Worm (Caenorhabditis elegans) whole organism, dauer: ENCODE measurements around the gene fbxa-4.

ENCODE experiments used
- unc-62 ChIP-seq: sonication (generic microtip); optimal IDR thresholded peaks from 2 replicates; lab custom pipeline; 2017; ENCODE audit warnings: missing biosample characterization, missing genetic modification reagents, missing genetic modification characterization

fbxa-4 gene

ce11 chrII:2380174-2380573 lies 35.2 kb downstream of the fbxa-4 start, which contains the start of gene F16G10.7:
TSS of gene F16G10.7 (minus strand) at chrII:2380274.
- TF ChIP-seq unc-62 (GFP tag; lab: Kevin White, UChicago) = no peak

ce11 chrII:2379673-2380072 lies 35.7 kb downstream of the fbxa-4 start:
- TF ChIP-seq unc-62 (GFP tag; lab: Kevin White, UChicago) = no peak

- TF ChIP-seq unc-62 (GFP tag; lab: Kevin White, UChicago) = no peak
These were observed 36.8 kb downstream of the fbxa-4 start for ce11 chrII:2378465-2379009.

- no peak for TF ChIP-seq unc-62 (GFP tag; lab: Kevin White, UChicago)
These were observed 37.6 kb downstream of the fbxa-4 start, which contains the start of gene F16G10.6 for ce11 chrII:2377751-2378150. TSS of gene F16G10.6 (minus strand) at chrII:2377851.

ce11 chrII:2374973-2375372 lies 40.4 kb downstream of the fbxa-4 start, which contains the start of gene F16G10.2:
TSS of gene F16G10.2 (plus strand) at chrII:2375273.
- no peak for TF ChIP-seq unc-62 (GFP tag; lab: Kevin White, UChicago)

- TF ChIP-seq unc-62 (GFP tag; lab: Kevin White, UChicago) = no peak
These were observed 43.2 kb downstream of the fbxa-4 start, which contains the start of gene F16G10.3 for ce11 chrII:2372090-2372489. TSS of gene F16G10.3 (plus strand) at chrII:2372390.

- no peak for TF ChIP-seq unc-62 (GFP tag; lab: Kevin White, UChicago)
These were observed 46.4 kb downstream of the fbxa-4 start, which contains the start of gene hpo-25 for ce11 chrII:2368956-2369355. TSS of gene hpo-25 (plus strand) at chrII:2369256.

ce11 chrII:2366623-2367365 lies 48.5 kb downstream of the fbxa-4 start, which contains the start of the genes F43C11.12 and F16G10.5:
TSS of gene F43C11.12 (minus strand) at chrII:2366723.
TSS of gene F16G10.5 (plus strand) at chrII:2367315.
- TF ChIP-seq unc-62 (GFP tag; lab: Kevin White, UChicago) = no peak
